Fruit fly (Drosophila melanogaster): ENCODE measurements around the gene CG11997.

CG11997 gene

DNA sequence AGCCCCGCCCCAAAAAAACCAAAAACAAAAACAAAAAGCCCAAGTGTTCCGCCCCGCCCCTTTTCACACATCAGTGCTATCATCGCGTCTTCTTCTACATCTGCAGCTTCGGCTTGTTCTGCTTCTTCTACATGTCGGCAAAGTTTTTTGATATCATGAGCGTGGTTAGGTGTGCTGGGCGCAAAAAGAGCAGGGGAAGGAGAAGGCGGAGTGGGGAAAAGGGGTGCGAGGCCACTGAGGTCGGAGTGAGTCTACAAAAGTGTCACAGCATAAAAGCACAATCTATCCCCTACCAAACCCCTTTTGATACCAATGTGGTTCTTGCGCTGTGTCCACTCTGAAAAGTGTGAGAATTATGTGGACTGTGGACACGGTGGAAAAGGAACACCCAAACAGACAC, 6.1 kb upstream of the CG11997 start:
- TF ChIP-seq fd85E (GFP tag; optimal IDR thresholded peaks at IDR 0.05) (no peak), Ets96B (tag; optimal IDR thresholded peaks at IDR 0.05) (no peak), ss (GFP tag; optimal IDR thresholded peaks at IDR 0.05) (no peak), CG6276 (GFP tag; optimal IDR thresholded peaks at IDR 0.05) (no peak), CG8319 (GFP tag; optimal IDR thresholded peaks at IDR 0.05) (no peak)

DNA sequence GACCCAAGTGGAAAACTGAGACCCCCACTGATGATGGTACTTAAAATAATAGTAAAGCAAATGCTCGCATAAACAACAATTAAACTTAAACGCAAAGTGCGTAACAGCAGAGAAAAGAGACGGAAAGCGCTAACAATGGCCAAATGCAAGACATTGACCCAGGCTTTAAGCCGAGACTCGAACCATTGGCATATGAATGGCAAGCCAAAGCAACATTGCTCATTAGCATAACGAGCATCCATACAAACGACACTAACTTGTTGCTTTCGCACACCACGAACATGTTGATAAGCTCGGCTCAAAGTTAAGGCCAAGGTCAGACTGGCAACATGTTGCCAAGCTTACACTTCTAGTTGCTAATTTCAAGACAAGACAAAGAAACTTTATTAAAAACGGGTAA, 2.5 kb upstream of the CG11997 start:
- TF ChIP-seq topi (GFP tag; optimal IDR thresholded peaks at IDR 0.05) = no peak
- no peak for TF ChIP-seq esn (GFP tag; optimal IDR thresholded peaks at IDR 0.05)
- no peak for TF ChIP-seq CG6854 (GFP tag; optimal IDR thresholded peaks at IDR 0.05)
- no peak for TF ChIP-seq fkh (GFP tag; optimal IDR thresholded peaks at IDR 0.05)
- TF ChIP-seq lz (GFP tag; optimal IDR thresholded peaks at IDR 0.05) = no peak
- no peak for TF ChIP-seq dsx (GFP tag; optimal IDR thresholded peaks at IDR 0.05; ENCODE audit: poor library complexity, severe bottlenecking)
- no peak for TF ChIP-seq CG11902 (GFP tag; optimal IDR thresholded peaks at IDR 0.05)
- TF ChIP-seq Eip78C (GFP tag) = no peak
- TF ChIP-seq svp (GFP tag) = no peak
- TF ChIP-seq CG3032 (tag; optimal IDR thresholded peaks at IDR 0.05) = no peak
- no peak for TF ChIP-seq ss (GFP tag; optimal IDR thresholded peaks at IDR 0.05)
- no peak for TF ChIP-seq Blimp-1 (GFP tag; optimal IDR thresholded peaks at IDR 0.05)
- TF ChIP-seq CG32006 (GFP tag; optimal IDR thresholded peaks at IDR 0.05) = no peak
- TF ChIP-seq salr (GFP tag; optimal IDR thresholded peaks at IDR 0.05) = no peak
- no peak for TF ChIP-seq CG8119 (GFP tag; IDR thresholded peaks at IDR 0.05)
- TF ChIP-seq CG8632 (GFP tag; optimal IDR thresholded peaks at IDR 0.05) = no peak

DNA sequence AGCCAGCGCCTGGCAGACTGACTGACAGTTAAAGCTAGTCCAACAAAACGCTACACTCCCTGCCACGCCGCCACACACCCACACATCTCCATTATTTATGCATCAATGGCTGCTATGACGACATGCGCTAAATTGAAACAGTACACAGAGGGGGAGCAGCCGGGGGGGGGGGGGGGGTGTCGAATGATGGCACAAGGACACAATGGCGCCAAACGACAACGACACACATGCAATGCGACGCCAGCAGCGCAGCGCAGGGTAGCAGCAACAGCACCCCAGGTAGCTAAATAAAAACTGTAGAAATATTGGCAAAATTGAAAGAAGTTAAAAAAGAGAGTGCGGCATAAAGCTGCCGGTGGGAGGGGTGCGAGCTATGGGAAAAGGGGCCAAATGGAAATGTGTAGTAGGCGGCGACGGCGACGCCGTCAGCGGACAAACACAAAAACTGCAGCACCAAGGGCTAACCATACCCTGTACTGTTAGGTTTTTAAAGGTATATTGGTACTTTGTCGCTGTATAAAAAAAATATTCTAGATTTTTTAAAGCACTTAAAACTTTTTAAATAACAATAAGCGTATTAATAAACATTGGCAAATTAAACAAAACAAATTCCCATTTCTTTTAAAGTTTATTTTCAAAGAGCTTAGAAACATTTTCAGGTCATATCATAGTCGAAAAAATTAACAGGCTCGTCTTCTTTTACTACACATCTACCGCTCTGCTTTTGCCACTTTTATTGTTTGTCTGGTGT, 12.7 kb downstream of the CG11997 start:
- TF ChIP-seq acj6 (GFP tag; optimal IDR thresholded peaks at IDR 0.05) = peak; percentile 4
- peak; percentile 30 for TF ChIP-seq Hr4 (GFP tag; optimal IDR thresholded peaks at IDR 0.05)
- TF ChIP-seq CG6854 (GFP tag; optimal IDR thresholded peaks at IDR 0.05) = no peak
- TF ChIP-seq salr (GFP tag; optimal IDR thresholded peaks at IDR 0.05) = peak in 1 of 2 experiments; percentile 22
- TF ChIP-seq svp (GFP tag) = peak; percentile 72
- TF ChIP-seq ss (GFP tag; optimal IDR thresholded peaks at IDR 0.05) = no peak
- TF ChIP-seq dsx (GFP tag; optimal IDR thresholded peaks at IDR 0.05; ENCODE audit: poor library complexity, severe bottlenecking) = peak; percentile 6
- TF ChIP-seq Hr39 (GFP tag; optimal IDR thresholded peaks at IDR 0.05) = no peak
- peak; percentile 35 for TF ChIP-seq achi (GFP tag; optimal IDR thresholded peaks at IDR 0.05)
- TF ChIP-seq Ets96B (tag; optimal IDR thresholded peaks at IDR 0.05) = peak; percentile 2
- TF ChIP-seq CG10631 (GFP tag; optimal IDR thresholded peaks at IDR 0.05) = peak; percentile 34
- TF ChIP-seq Sox14 (GFP tag; optimal IDR thresholded peaks at IDR 0.05) = no peak
- TF ChIP-seq Eip78C (GFP tag) = peak; percentile 80
- peak; percentile 45 for TF ChIP-seq CG32006 (GFP tag; optimal IDR thresholded peaks at IDR 0.05)
- peak; percentile 28 for TF ChIP-seq OdsH (GFP tag; optimal IDR thresholded peaks at IDR 0.05)

DNA sequence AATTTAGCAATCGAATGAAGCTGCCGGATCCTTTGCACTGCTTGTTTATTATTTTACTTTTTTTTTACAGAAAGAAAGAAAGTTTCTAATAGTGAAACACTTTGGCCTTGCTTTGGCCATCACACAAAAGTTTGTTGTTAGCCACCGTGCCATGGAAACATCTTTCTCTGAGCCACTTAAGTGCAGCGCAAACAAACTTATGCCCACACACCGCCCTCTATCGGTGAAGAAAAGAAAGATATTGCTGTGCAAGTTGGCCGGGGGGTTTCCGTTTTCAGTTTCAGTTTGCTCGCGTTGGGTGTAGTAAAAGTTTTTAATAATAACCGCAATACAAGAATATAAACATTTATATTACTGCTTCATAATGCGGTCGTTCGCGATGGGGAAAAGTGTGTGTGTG, 18.5 kb downstream of the CG11997 start:
- TF ChIP-seq Lpt (GFP tag; optimal IDR thresholded peaks at IDR 0.05) (no peak), CG8632 (GFP tag; optimal IDR thresholded peaks at IDR 0.05) (no peak), net (GFP tag; optimal IDR thresholded peaks at IDR 0.05) (no peak), topi (GFP tag; optimal IDR thresholded peaks at IDR 0.05) (no peak), Ets21C (GFP tag; optimal IDR thresholded peaks at IDR 0.05) (no peak), esn (GFP tag; optimal IDR thresholded peaks at IDR 0.05) (no peak), Sox102F (GFP tag; optimal IDR thresholded peaks at IDR 0.05) (no peak), Gug (GFP tag; IDR thresholded peaks at IDR 0.05) (no peak), Eip93F (GFP tag; optimal IDR thresholded peaks at IDR 0.05) (no peak), salr (GFP tag; optimal IDR thresholded peaks at IDR 0.05) (no peak)

DNA sequence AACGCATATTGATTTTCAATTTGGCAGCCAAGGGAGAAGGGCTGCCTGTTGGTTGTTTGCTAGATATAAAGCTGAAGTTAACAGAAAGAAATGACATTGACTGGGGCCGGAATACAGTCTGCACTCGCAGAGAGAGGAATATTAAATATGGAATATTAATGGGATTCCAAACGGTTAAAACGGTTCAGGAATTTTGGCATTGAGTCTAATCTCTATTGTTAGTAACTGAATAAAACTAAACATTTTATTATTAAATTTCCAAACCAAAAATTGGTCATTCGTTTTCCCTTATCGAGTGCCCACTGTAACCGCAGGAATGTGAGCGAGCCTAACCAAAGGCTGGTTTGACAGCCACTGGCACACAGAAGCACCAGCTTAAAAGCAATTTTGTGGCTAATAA, 35.7 kb downstream of the CG11997 start:
- peak; percentile 28 for TF ChIP-seq acj6 (GFP tag; optimal IDR thresholded peaks at IDR 0.05)
- TF ChIP-seq CG4318 (GFP tag; optimal IDR thresholded peaks at IDR 0.05) = no peak
- TF ChIP-seq Lpt (GFP tag; optimal IDR thresholded peaks at IDR 0.05) = no peak
- 0 out of 3 replicates have a peak, but pooled peaks have one; percentile 47 for TF ChIP-seq CG6163 (GFP tag; IDR thresholded peaks at IDR 0.05)
- TF ChIP-seq CG16779 (tag; optimal IDR thresholded peaks at IDR 0.05) = no peak
- no peak for TF ChIP-seq CG7368 (GFP tag; optimal IDR thresholded peaks at IDR 0.05)
- TF ChIP-seq CG11762 (GFP tag; optimal IDR thresholded peaks at IDR 0.05; ENCODE audit: insufficient read depth) = no peak
- TF ChIP-seq cyc (GFP tag; optimal IDR thresholded peaks at IDR 0.05) = peak; percentile 27
- peak; percentile 33 for TF ChIP-seq lz (GFP tag; optimal IDR thresholded peaks at IDR 0.05)
- no peak for TF ChIP-seq CG8319 (GFP tag; optimal IDR thresholded peaks at IDR 0.05)
- TF ChIP-seq CG31627 (GFP tag; optimal IDR thresholded peaks at IDR 0.05) = peak; percentile 20
- no peak for TF ChIP-seq net (GFP tag; optimal IDR thresholded peaks at IDR 0.05)
- peak; percentile 27 for TF ChIP-seq pdm3 (GFP tag; optimal IDR thresholded peaks at IDR 0.05)
- TF ChIP-seq vri (GFP tag; optimal IDR thresholded peaks at IDR 0.05) = no peak
- TF ChIP-seq fd85E (GFP tag; optimal IDR thresholded peaks at IDR 0.05) = no peak
- no peak for TF ChIP-seq dsx (GFP tag; optimal IDR thresholded peaks at IDR 0.05; ENCODE audit: poor library complexity, severe bottlenecking)
- TF ChIP-seq CG6854 (GFP tag; optimal IDR thresholded peaks at IDR 0.05) = no peak
